Worm (Caenorhabditis elegans): ENCODE results near the gene clec-243.

The clec-243 gene

ce11 chrV:17240579-17241277 is 8.1 kb downstream of the clec-243 start (continued):
- TF ChIP-seq ceh-82 (tag; optimal IDR thresholded peaks at IDR 0.05) (no peak), ceh-28 (tag; optimal IDR thresholded peaks at IDR 0.05) (no peak), pqm-1 (tag; optimal IDR thresholded peaks at IDR 0.05) (peak; percentile 77), nhr-10 (tag; optimal IDR thresholded peaks at IDR 0.05) (no peak), ceh-20 (GFP tag; IDR thresholded peaks at IDR 0.05) (no peak)

- no peak for TF ChIP-seq dmd-8 (GFP tag; IDR thresholded peaks at IDR 0.05)
- TF ChIP-seq T20F7.1 (GFP tag; optimal IDR thresholded peaks at IDR 0.05) = no peak
- TF ChIP-seq F10B5.3 (tag; optimal IDR thresholded peaks at IDR 0.05) = no peak
- no peak for TF ChIP-seq daf-16 (GFP tag; optimal IDR thresholded peaks at IDR 0.05)
- TF ChIP-seq daf-16 (tag; optimal IDR thresholded peaks at IDR 0.05) = peak; percentile 83
- peak; percentile 74 for TF ChIP-seq pqm-1 (tag; optimal IDR thresholded peaks at IDR 0.05)
- no peak for TF ChIP-seq Y75B8A.6 (GFP tag; IDR thresholded peaks at IDR 0.05)
- 0 out of 2 replicates have a peak, but pooled peaks have one; percentile 51 for TF ChIP-seq php-3 (GFP tag; IDR thresholded peaks at IDR 0.05)
- no peak for TF ChIP-seq lin-39 (tag; optimal IDR thresholded peaks at IDR 0.05)
- TF ChIP-seq hlh-11 (tag; optimal IDR thresholded peaks at IDR 0.05) = peak; percentile 55
- no peak for TF ChIP-seq nhr-111 (GFP tag; optimal IDR thresholded peaks at IDR 0.05)
- TF ChIP-seq dmd-6 (GFP tag; IDR thresholded peaks at IDR 0.05) = peak; percentile 37; the same call in 1 of the 2 replicates
- TF ChIP-seq nhr-28 (tag; optimal IDR thresholded peaks at IDR 0.05) = peak; percentile 74
- TF ChIP-seq rbr-2 (tag; optimal IDR thresholded peaks at IDR 0.05) = no peak
Measured at ce11 chrV:17238799-17239198, 10.0 kb downstream of the clec-243 start, which contains the start of gene T19C9.8. TSS of gene T19C9.8 (plus strand) at chrV:17239097.

ce11 chrV:17236345-17236744 is 12.5 kb downstream of the clec-243 start, which contains the start of gene T19C9.10:
TSS of gene T19C9.10 (plus strand) at chrV:17236592.
- TF ChIP-seq aha-1 (tag) = peak; percentile 54
- no peak for TF ChIP-seq mxl-2 (GFP tag; conservative IDR thresholded peaks at IDR 0.05)

ce11 chrV:17232403-17232802 is 16.4 kb downstream of the clec-243 start:
- TF ChIP-seq lir-3 (tag; optimal IDR thresholded peaks at IDR 0.05) (no peak), mes-2 (tag; optimal IDR thresholded peaks at IDR 0.05; ENCODE audit: poor library complexity, severe bottlenecking) (no peak), nhr-41 (GFP tag; IDR thresholded peaks at IDR 0.05) (no peak), F44E2.7 (GFP tag; IDR thresholded peaks at IDR 0.05) (no peak), pha-4 (GFP tag; IDR thresholded peaks at IDR 0.05) (no peak), pha-4 (tag; optimal IDR thresholded peaks at IDR 0.05) (no peak), unc-62 (GFP tag; optimal IDR thresholded peaks at IDR 0.05 in 1 of 2) (peak in 1 of 2 experiments; percentile 98), unc-62 (tag; optimal IDR thresholded peaks at IDR 0.05) (no peak), mep-1 (tag; optimal IDR thresholded peaks at IDR 0.05) (no peak), attf-4 (tag; optimal IDR thresholded peaks at IDR 0.05) (no peak)

ce11 chrV:17226119-17226518 is 22.7 kb downstream of the clec-243 start, which contains the start of gene srh-112:
TSS of gene srh-112 (minus strand) at chrV:17226219.
- TF ChIP-seq aha-1 (tag) (peak; percentile 16), T20F7.1 (GFP tag; optimal IDR thresholded peaks at IDR 0.05) (no peak)

ce11 chrV:17225389-17225788 is 23.4 kb downstream of the clec-243 start, which contains the start of gene scl-25:
TSS of gene scl-25 (plus strand) at chrV:17225689.
- TF ChIP-seq nhr-77 (tag; optimal IDR thresholded peaks at IDR 0.05) (no peak), unc-62 (GFP tag; optimal IDR thresholded peaks at IDR 0.05 in 1 of 2) (peak in 1 of 2 experiments; percentile 47), unc-62 (tag; optimal IDR thresholded peaks at IDR 0.05) (no peak), aha-1 (tag) (no peak), sdz-12 (GFP tag; optimal IDR thresholded peaks at IDR 0.05) (no peak)

Data from whole organism, L4 larva.